Fruit fly (Drosophila melanogaster) whole organism, embryonic: ENCODE results near the gene CG10333.

ENCODE experiments used
- Awh ChIP-seq: fragments of 200-800 bp; sonication (Bioruptor generic); IDR thresholded peaks from 2 replicates; pipeline ENCODE4, ENCODE4 v1.3.6; 2022; ENCODE audit warnings: missing biosample characterization, missing genetic modification characterization
- CG10321 ChIP-seq: fragments of 200-800 bp; sonication (Bioruptor generic); IDR thresholded peaks from 2 replicates; pipeline ENCODE4 v1.3.6; 2022; ENCODE audit warnings: missing biosample characterization, missing genetic modification characterization
- CG16779 ChIP-seq: fragments of 200-800 bp; sonication (Bioruptor generic); IDR thresholded peaks from 2 replicates; pipeline ENCODE4 v1.3.6; 2022; ENCODE audit warnings: missing biosample characterization, missing genetic modification characterization
- CG7928 ChIP-seq: fragments of 200-800 bp; sonication (Bioruptor generic); optimal IDR thresholded peaks from 2 replicates; lab custom pipeline; 2017; ENCODE audit warnings: missing biosample characterization, mild to moderate bottlenecking, missing genetic modification characterization
- Vsx1 ChIP-seq: fragments of 200-800 bp; sonication (Bioruptor generic); optimal IDR thresholded peaks from 2 replicates; lab custom pipeline; 2017; ENCODE audit warnings: missing biosample characterization, mild to moderate bottlenecking, missing genetic modification characterization, missing genetic modification reagents
- crc ChIP-seq: fragments of 200-800 bp; sonication (Bioruptor generic); optimal IDR thresholded peaks from 2 replicates; lab custom pipeline; 2016; ENCODE audit warnings: missing biosample characterization, missing genetic modification characterization

- TF ChIP-seq CG10321 (no peak), Vsx1 (GFP tag; lab: Kevin White, UChicago) (no peak), CG7928 (GFP tag; lab: Kevin White, UChicago) (no peak), crc (GFP tag; lab: Kevin White, UChicago) (no peak), CG16779 (no peak), Awh (no peak)
These were observed 16.3 kb upstream of the CG10333 start, which contains the start of the genes Pde11 and CG15160 for dm6 chr2L:18590100-18590941.
